Worm (Caenorhabditis elegans) whole organism, L1 larva: ENCODE data around the gene srd-56.

ENCODE experiments used
- C16A3.4 ChIP-seq: fragments of 150-350 bp; optimal IDR thresholded peaks from 2 replicates; lab custom pipeline; 2014; ENCODE audit warnings: missing biosample characterization, missing genetic modification characterization
- aha-1 ChIP-seq: fragments of 150-350 bp; optimal IDR thresholded peaks from 2 replicates; lab custom pipeline; 2014; ENCODE audit warnings: missing biosample characterization, missing genetic modification characterization
- alr-1 ChIP-seq: fragments of 200-800 bp; sonication (Bioruptor generic); optimal IDR thresholded peaks from 2 replicates; lab custom pipeline; 2018; ENCODE audit warnings: borderline replicate concordance, mild to moderate bottlenecking, missing genetic modification characterization, missing compliant biosample characterization
- aly-2 ChIP-seq: fragments of 150-350 bp; optimal IDR thresholded peaks from 2 replicates; lab custom pipeline; 2014; ENCODE audit warnings: missing biosample characterization, missing genetic modification characterization
- blmp-1 ChIP-seq: fragments of 150-350 bp; optimal IDR thresholded peaks from 2 replicates; lab custom pipeline; 2014; ENCODE audit warnings: missing biosample characterization, missing genetic modification characterization
- ceh-63 ChIP-seq: fragments of 200-800 bp; sonication (Bioruptor generic); optimal IDR thresholded peaks from 2 replicates; lab custom pipeline; 2018; ENCODE audit warnings: mild to moderate bottlenecking, missing genetic modification characterization, missing compliant biosample characterization
- ceh-82 ChIP-seq, 3 experiments: fragments of 150-350 bp in 1 of 3; sonication (generic microtip) in 2 of 3; optimal IDR thresholded peaks; 2 replicates each; lab custom pipeline; 2014 to 2017; ENCODE audit warnings: missing biosample characterization in 3 of 3, missing genetic modification characterization in 3 of 3
- ceh-88 ChIP-seq: fragments of 200-800 bp; sonication (Bioruptor generic); IDR thresholded peaks from 2 replicates; pipeline ENCODE4 v1.3.6; 2022; ENCODE audit warnings: missing genetic modification characterization, missing compliant biosample characterization
- ceh-90 ChIP-seq: sonication (generic microtip); optimal IDR thresholded peaks from 2 replicates; lab custom pipeline; 2016; ENCODE audit warnings: missing genetic modification characterization, missing compliant biosample characterization
- dsc-1 ChIP-seq: sonication (generic microtip); optimal IDR thresholded peaks from 2 replicates; lab custom pipeline; 2016; ENCODE audit warnings: mild to moderate bottlenecking, missing genetic modification characterization, missing compliant biosample characterization
- efl-1 ChIP-seq, 4 experiments: fragments of 150-350 bp; optimal IDR thresholded peaks in 3 of 4; peaks in 1 of 4; 1 replicate in 1 of 4; 2 replicates in 3 of 4; lab custom pipeline; 2014; ENCODE audit warnings: missing biosample characterization in 2 of 4, missing genetic modification characterization in 2 of 4, missing genetic modification reagents in 2 of 4
- egl-13 ChIP-seq: sonication (generic microtip); optimal IDR thresholded peaks from 2 replicates; lab custom pipeline; 2016; ENCODE audit warnings: missing genotype, missing genetic modification reagents, missing genetic modification characterization, missing compliant biosample characterization
- elt-2 ChIP-seq: sonication (generic microtip); optimal IDR thresholded peaks from 2 replicates; lab custom pipeline; 2016; ENCODE audit warnings: missing genetic modification characterization, mild to moderate bottlenecking, inconsistent platforms, missing compliant biosample characterization, missing genetic modification reagents
- elt-3 ChIP-seq, 6 experiments: fragments of 150-350 bp in 1 of 6; sonication (generic microtip); optimal IDR thresholded peaks; 2 replicates each; lab custom pipeline; 2017 to 2018; ENCODE audit warnings: missing biosample characterization in 6 of 6, missing genetic modification characterization in 6 of 6, inconsistent platforms in 1 of 6
- fkh-4 ChIP-seq: sonication (generic microtip); optimal IDR thresholded peaks from 2 replicates; lab custom pipeline; 2016; ENCODE audit warnings: missing compliant biosample characterization, missing genetic modification characterization, borderline replicate concordance
- grh-1 ChIP-seq: fragments of 200-800 bp; sonication (Bioruptor generic); IDR thresholded peaks from 2 replicates; pipeline ENCODE4 v1.3.6; 2022; ENCODE audit warnings: missing genetic modification reagents, missing genetic modification characterization, missing compliant biosample characterization
- hlh-17 ChIP-seq: fragments of 200-800 bp; sonication (Bioruptor generic); optimal IDR thresholded peaks from 2 replicates; lab custom pipeline; 2018; ENCODE audit warnings: missing genetic modification characterization, mild to moderate bottlenecking, missing compliant biosample characterization, moderate library complexity, borderline replicate concordance
- hlh-4 ChIP-seq: sonication (generic microtip); optimal IDR thresholded peaks from 2 replicates; lab custom pipeline; 2016; ENCODE audit warnings: mild to moderate bottlenecking, missing genetic modification characterization, missing compliant biosample characterization
- isw-1 ChIP-seq: fragments of 200-800 bp; sonication (Bioruptor generic); IDR thresholded peaks from 2 replicates; pipeline ENCODE4 v1.3.6; 2022; ENCODE audit warnings: missing genetic modification characterization, missing compliant biosample characterization
- lin-14 ChIP-seq: fragments of 200-800 bp; sonication (Bioruptor generic); optimal IDR thresholded peaks from 2 replicates; lab custom pipeline; 2018; ENCODE audit warnings: mild to moderate bottlenecking, missing genetic modification characterization, moderate library complexity, missing compliant biosample characterization
- lin-15B ChIP-seq: fragments of 150-350 bp; sonication (generic microtip); optimal IDR thresholded peaks from 3 replicates; lab custom pipeline; 2014; ENCODE audit warnings: missing biosample characterization, missing genetic modification characterization
- lin-35 ChIP-seq, 2 experiments: fragments of 150-350 bp; optimal IDR thresholded peaks; 2 replicates each; lab custom pipeline; 2014; ENCODE audit warnings: missing biosample characterization in 2 of 2, missing genetic modification characterization in 2 of 2, missing genetic modification reagents in 2 of 2
- lir-3 ChIP-seq: sonication (generic microtip); optimal IDR thresholded peaks from 2 replicates; lab custom pipeline; 2016; ENCODE audit warnings: mild to moderate bottlenecking, missing genetic modification characterization, moderate library complexity, missing compliant biosample characterization; ENCODE audit not compliant: poor library complexity
- mab-9 ChIP-seq: fragments of 200-800 bp; sonication (Bioruptor generic); IDR thresholded peaks from 2 replicates; pipeline ENCODE4 v1.3.6; 2022; ENCODE audit warnings: missing genetic modification reagents, missing genetic modification characterization, missing compliant biosample characterization
- mef-2 ChIP-seq: fragments of 150-350 bp; optimal IDR thresholded peaks from 2 replicates; lab custom pipeline; 2014; ENCODE audit warnings: missing biosample characterization, missing genetic modification characterization
- nhr-11 ChIP-seq: fragments of 150-350 bp; optimal IDR thresholded peaks from 2 replicates; lab custom pipeline; 2014; ENCODE audit warnings: missing biosample characterization, missing genetic modification characterization
- nhr-19 ChIP-seq: fragments of 200-800 bp; sonication (Bioruptor generic); conservative IDR thresholded peaks from 2 replicates; pipeline ENCODE4 v1.3.6; 2022; ENCODE audit warnings: missing genetic modification characterization, missing compliant biosample characterization
- nhr-20 ChIP-seq: sonication (generic microtip); optimal IDR thresholded peaks from 2 replicates; lab custom pipeline; 2016; ENCODE audit warnings: mild to moderate bottlenecking, missing genetic modification characterization, missing compliant biosample characterization
- nhr-28 ChIP-seq: fragments of 150-350 bp; optimal IDR thresholded peaks from 2 replicates; lab custom pipeline; 2014; ENCODE audit warnings: missing biosample characterization, missing genetic modification characterization
- nhr-47 ChIP-seq: sonication (generic microtip); optimal IDR thresholded peaks from 2 replicates; lab custom pipeline; 2016; ENCODE audit warnings: mild to moderate bottlenecking, missing genetic modification characterization, moderate library complexity, missing compliant biosample characterization
- nhr-71 ChIP-seq: sonication (generic microtip); optimal IDR thresholded peaks from 2 replicates; lab custom pipeline; 2016; ENCODE audit warnings: mild to moderate bottlenecking, missing genetic modification characterization, moderate library complexity, missing compliant biosample characterization
- nhr-76 ChIP-seq: sonication (generic microtip); optimal IDR thresholded peaks from 2 replicates; lab custom pipeline; 2017; ENCODE audit warnings: missing biosample characterization, missing genetic modification characterization
- nhr-85 ChIP-seq: sonication (generic microtip); peaks from one replicate; lab custom pipeline; 2016; ENCODE audit warnings: missing genetic modification characterization, inconsistent platforms, missing compliant biosample characterization
- pax-3 ChIP-seq: fragments of 200-800 bp; sonication (Bioruptor generic); optimal IDR thresholded peaks from 2 replicates; lab custom pipeline; 2018; ENCODE audit warnings: mild to moderate bottlenecking, missing genetic modification characterization, moderate library complexity, missing compliant biosample characterization
- snu-23 ChIP-seq: sonication (generic microtip); optimal IDR thresholded peaks from 2 replicates; lab custom pipeline; 2016; ENCODE audit warnings: missing genetic modification characterization, missing compliant biosample characterization
- sox-4 ChIP-seq: sonication (generic microtip); optimal IDR thresholded peaks from 2 replicates; lab custom pipeline; 2016; ENCODE audit warnings: missing genetic modification characterization, missing compliant biosample characterization
- unc-86 ChIP-seq: sonication (generic microtip); optimal IDR thresholded peaks from 2 replicates; lab custom pipeline; 2016; ENCODE audit warnings: missing genetic modification characterization, missing compliant biosample characterization
- xbp-1 ChIP-seq: sonication (generic microtip); optimal IDR thresholded peaks from 2 replicates; lab custom pipeline; 2016; ENCODE audit warnings: missing genetic modification characterization, missing compliant biosample characterization
- ztf-4 ChIP-seq: fragments of 150-350 bp; optimal IDR thresholded peaks from 2 replicates; lab custom pipeline; 2014; ENCODE audit warnings: missing biosample characterization, missing genetic modification characterization

Gene srd-56

ce11 chrII:7203110-7203509 lies at the start of gene srd-56:
Gene srd-56, minus strand, starts transcription at chrII:7203210.
- TF ChIP-seq nhr-85 (tag; lab: Kevin White, UChicago): no peak
- TF ChIP-seq C16A3.4 (tag; lab: Kevin White, UChicago): no peak
- TF ChIP-seq lir-3: no peak
- no peak for TF ChIP-seq xbp-1 (tag; lab: Kevin White, UChicago)
- TF ChIP-seq fkh-4 (tag; lab: Kevin White, UChicago): no peak
- TF ChIP-seq nhr-47 (tag; lab: Kevin White, UChicago): no peak
- no peak for TF ChIP-seq ceh-88 (GFP tag; lab: Robert Waterston, UW)
- TF ChIP-seq ceh-82 (tag; optimal IDR thresholded peaks at IDR 0.05; lab: Kevin White, UChicago): no peak
- TF ChIP-seq nhr-28 (tag; lab: Kevin White, UChicago): no peak
- no peak for TF ChIP-seq alr-1 (tag; lab: Kevin White, UChicago)
- no peak for TF ChIP-seq nhr-11
- no peak for TF ChIP-seq hlh-17 (GFP tag; lab: Kevin White, UChicago)
- no peak for TF ChIP-seq mab-9 (GFP tag; lab: Robert Waterston, UW)
- no peak for TF ChIP-seq sox-4 (tag; lab: Kevin White, UChicago)
- no peak for TF ChIP-seq egl-13

- TF ChIP-seq nhr-76 (tag; lab: Kevin White, UChicago) (no peak), efl-1 (optimal IDR thresholded peaks at IDR 0.05; lab: Kevin White, UChicago) (no peak), efl-1 (GFP tag; optimal IDR thresholded peaks at IDR 0.05 in 1 of 2; lab: Kevin White, UChicago) (peak in 1 of 2 experiments; percentile 78), elt-3 (tag; optimal IDR thresholded peaks at IDR 0.05; lab: Kevin White, UChicago) (peak in 1 of 6 experiments; percentile 29), lin-35 (GFP tag; optimal IDR thresholded peaks at IDR 0.05; lab: Kevin White, UChicago) (peak in 1 of 2 experiments; percentile 14), nhr-19 (GFP tag; lab: Robert Waterston, UW) (no peak), nhr-20 (tag; lab: Kevin White, UChicago) (peak; percentile 85), snu-23 (peak; percentile 12), elt-2 (tag; lab: Kevin White, UChicago) (peak; percentile 45)
Measured at ce11 chrII:7251978-7252377, 49.0 kb upstream of the srd-56 start, which contains the start of the genes prx-13 and ada-2. Gene prx-13, minus strand, starts transcription at chrII:7252015. Gene ada-2, plus strand, starts transcription at chrII:7252259.

ce11 chrII:7245576-7245975 lies 42.6 kb upstream of the srd-56 start, which contains the start of gene skpo-3:
Gene skpo-3, plus strand, starts transcription at chrII:7245876.
- no peak for TF ChIP-seq dsc-1 (tag; lab: Kevin White, UChicago)
- no peak for TF ChIP-seq aha-1 (tag; lab: Kevin White, UChicago)

ce11 chrII:7242754-7243153 lies 39.7 kb upstream of the srd-56 start:
- TF ChIP-seq blmp-1 (tag; lab: Kevin White, UChicago) (peak; percentile 92), ceh-90 (tag; lab: Kevin White, UChicago) (no peak)

- TF ChIP-seq ztf-4 (tag; lab: Kevin White, UChicago) (no peak), lin-14 (GFP tag; lab: Kevin White, UChicago) (peak; percentile 13), nhr-85 (tag; lab: Kevin White, UChicago) (peak; percentile 56)
Measured at ce11 chrII:7239705-7240104, 36.7 kb upstream of the srd-56 start.

ce11 chrII:7238791-7239190 lies 35.8 kb upstream of the srd-56 start:
- TF ChIP-seq lin-15B (tag; lab: Kevin White, UChicago): no peak
- peak; percentile 60 for TF ChIP-seq nhr-85 (tag; lab: Kevin White, UChicago)
- TF ChIP-seq ceh-90 (tag; lab: Kevin White, UChicago): no peak
- TF ChIP-seq hlh-4: no peak
- TF ChIP-seq ceh-63: no peak
- no peak for TF ChIP-seq nhr-71
- TF ChIP-seq efl-1 (optimal IDR thresholded peaks at IDR 0.05; lab: Kevin White, UChicago): no peak
- TF ChIP-seq efl-1 (GFP tag; optimal IDR thresholded peaks at IDR 0.05 in 1 of 2; lab: Kevin White, UChicago): peak in 1 of 2 experiments; percentile 52
- TF ChIP-seq unc-86 (tag; lab: Kevin White, UChicago): no peak
- TF ChIP-seq mef-2 (tag; lab: Kevin White, UChicago): no peak
- TF ChIP-seq aly-2 (tag; lab: Kevin White, UChicago): no peak
- peak; percentile 31 for TF ChIP-seq lin-14 (GFP tag; lab: Kevin White, UChicago)
- TF ChIP-seq pax-3 (tag; lab: Kevin White, UChicago): no peak
- no peak for TF ChIP-seq isw-1 (GFP tag; lab: Robert Waterston, UW)
- no peak for TF ChIP-seq grh-1 (GFP tag; lab: Robert Waterston, UW)
